Fruit fly (Drosophila melanogaster): Measurements from ENCODE around the gene Dyro.

The Dyro gene

DNA sequence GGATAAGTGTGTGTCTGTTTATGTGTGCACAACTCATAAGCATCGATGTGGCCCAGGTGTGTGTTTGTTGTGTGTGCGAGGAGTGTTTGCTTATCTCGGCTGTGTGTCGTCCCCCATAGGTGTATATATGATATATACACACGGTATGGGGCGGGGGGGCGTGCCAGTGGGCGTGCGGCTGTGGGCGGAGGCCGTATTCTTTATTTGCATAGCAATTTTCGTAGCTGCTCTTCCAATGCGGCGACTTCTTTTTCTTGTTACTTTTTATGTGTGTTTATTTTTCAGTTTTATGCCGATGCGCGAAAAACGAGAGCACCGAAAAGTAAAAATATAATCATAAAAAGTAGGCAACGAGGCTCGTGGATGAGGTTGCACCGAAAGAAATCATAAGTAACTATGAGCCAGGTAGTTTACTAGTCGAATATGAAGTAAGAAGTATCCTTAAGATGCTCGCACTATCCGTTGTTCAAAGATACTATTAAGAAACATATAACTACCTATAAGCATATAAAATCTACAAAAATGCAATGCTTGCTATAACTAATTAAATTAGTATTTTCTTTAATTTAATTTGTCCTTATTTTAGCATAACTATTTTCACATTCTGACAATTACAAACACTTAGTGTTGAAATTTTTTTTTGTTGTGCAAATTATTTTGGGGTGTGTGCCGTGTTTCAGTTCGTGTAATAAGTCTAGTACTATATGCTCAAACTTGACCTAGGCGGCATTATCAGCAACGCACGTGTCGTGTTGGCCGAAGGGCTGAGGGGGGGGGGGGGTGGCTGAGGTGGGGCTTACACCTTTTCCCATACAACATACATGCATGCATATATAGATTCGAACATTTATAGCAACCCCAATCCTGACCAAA is 17.0 kb downstream of the Dyro start (continued):
- TF ChIP-seq bowl (GFP tag; IDR thresholded peaks at IDR 0.05) (0 out of 2 replicates have a peak, but pooled peaks have one; percentile 19), so (GFP tag; IDR thresholded peaks at IDR 0.05) (peak; percentile 38; the same call in 1 of the 3 replicates), CG7928 (GFP tag; optimal IDR thresholded peaks at IDR 0.05) (no peak), Nf-YA (GFP tag; IDR thresholded peaks at IDR 0.05) (peak; percentile 33; the same call in 1 of the 2 replicates), pan (optimal IDR thresholded peaks at IDR 0.05) (no peak), pan (GFP tag; optimal IDR thresholded peaks at IDR 0.05 in 1 of 2, IDR thresholded peaks at IDR 0.05 in 1 of 2) (peak in 1 of 2 experiments; percentile 12), CG2120 (GFP tag; optimal IDR thresholded peaks at IDR 0.05) (peak; percentile 34), nmo (GFP tag; optimal IDR thresholded peaks at IDR 0.05) (peak; percentile 7), CG31441 (GFP tag; IDR thresholded peaks at IDR 0.05) (0 out of 2 replicates have a peak, but pooled peaks have one; percentile 15), Six4 (GFP tag; optimal IDR thresholded peaks at IDR 0.05) (no peak), dpn (GFP tag; optimal IDR thresholded peaks at IDR 0.05) (peak in 1 of 2 experiments; percentile 38), ham (GFP tag; IDR thresholded peaks at IDR 0.05) (no peak), ken (GFP tag; IDR thresholded peaks at IDR 0.05) (no peak), CG11504 (tag; optimal IDR thresholded peaks at IDR 0.05) (peak; percentile 41), CG17186 (GFP tag; optimal IDR thresholded peaks at IDR 0.05) (no peak), CG9215 (GFP tag; IDR thresholded peaks at IDR 0.05) (0 out of 2 replicates have a peak, but pooled peaks have one; percentile 7), sr (GFP tag; IDR thresholded peaks at IDR 0.05) (peak; percentile 90; the same call in 2 of the 3 replicates), CG13775 (GFP tag; optimal IDR thresholded peaks at IDR 0.05) (peak; percentile 58), CG12659 (GFP tag; optimal IDR thresholded peaks at IDR 0.05) (peak; percentile 14), CG4730 (GFP tag; IDR thresholded peaks at IDR 0.05) (no peak), ash1 (GFP tag; optimal IDR thresholded peaks at IDR 0.05) (no peak), Abd-B (GFP tag; optimal IDR thresholded peaks at IDR 0.05) (peak; percentile 17), CG12769 (tag; optimal IDR thresholded peaks at IDR 0.05) (peak; percentile 5), sd (tag; optimal IDR thresholded peaks at IDR 0.05) (no peak), CG17385 (GFP tag; optimal IDR thresholded peaks at IDR 0.05) (peak; percentile 0), dysf (GFP tag; IDR thresholded peaks at IDR 0.05) (peak; percentile 14; the same call in 1 of the 3 replicates), Mes4 (GFP tag; optimal IDR thresholded peaks at IDR 0.05) (no peak), wdn (GFP tag; IDR thresholded peaks at IDR 0.05) (peak; percentile 32; the same call in 1 of the 2 replicates), CG8924 (tag; optimal IDR thresholded peaks at IDR 0.05) (peak; percentile 33), danr (GFP tag; IDR thresholded peaks at IDR 0.05) (no peak), CG3065 (GFP tag; optimal IDR thresholded peaks at IDR 0.05) (peak; percentile 15), Ssrp (tag; optimal IDR thresholded peaks at IDR 0.05) (peak; percentile 50), caup (GFP tag; optimal IDR thresholded peaks at IDR 0.05; ENCODE audit: severe bottlenecking) (peak; percentile 44), CG9437 (GFP tag; optimal IDR thresholded peaks at IDR 0.05) (peak; percentile 49), Pdp1 (GFP tag; optimal IDR thresholded peaks at IDR 0.05) (no peak), CG7556 (GFP tag; optimal IDR thresholded peaks at IDR 0.05) (peak; percentile 70), az2 (GFP tag; optimal IDR thresholded peaks at IDR 0.05) (peak; percentile 30), Fer1 (GFP tag; optimal IDR thresholded peaks at IDR 0.05) (no peak), CG12942 (GFP tag; optimal IDR thresholded peaks at IDR 0.05) (peak; percentile 1), sob (GFP tag; IDR thresholded peaks at IDR 0.05) (peak; percentile 50), CG8290 (GFP tag; optimal IDR thresholded peaks at IDR 0.05) (no peak), CG8290 (tag; optimal IDR thresholded peaks at IDR 0.05) (peak in 1 of 2 experiments; percentile 37), Usf (GFP tag; optimal IDR thresholded peaks at IDR 0.05) (no peak), zfh1 (GFP tag; IDR thresholded peaks at IDR 0.05) (peak; percentile 38; the same call in 1 of the 3 replicates), Hsf (GFP tag; optimal IDR thresholded peaks at IDR 0.05) (peak; percentile 27), sens (GFP tag) (peak; percentile 14), row (GFP tag; IDR thresholded peaks at IDR 0.05) (peak; percentile 70), CG9727 (GFP tag; optimal IDR thresholded peaks at IDR 0.05) (peak; percentile 43), CG10321 (GFP tag; IDR thresholded peaks at IDR 0.05) (0 out of 2 replicates have a peak, but pooled peaks have one; percentile 21)

Data from whole organism, embryonic.